Fruit fly (Drosophila melanogaster) whole organism, embryonic: Measurements from ENCODE around the gene CG1824.

Experiments
- CG10274 ChIP-seq: fragments of 200-800 bp; sonication (Bioruptor generic); optimal IDR thresholded peaks from 3 replicates; lab custom pipeline; 2017; ENCODE audit warnings: missing biosample characterization, mild to moderate bottlenecking, missing genetic modification characterization
- CG10321 ChIP-seq: fragments of 200-800 bp; sonication (Bioruptor generic); IDR thresholded peaks from 2 replicates; pipeline ENCODE4 v1.3.6; 2022; ENCODE audit warnings: missing biosample characterization, missing genetic modification characterization
- CG10565 ChIP-seq: fragments of 200-800 bp; sonication (Bioruptor generic); optimal IDR thresholded peaks from 3 replicates; lab custom pipeline; 2016; ENCODE audit warnings: missing biosample characterization, mild to moderate bottlenecking, missing genetic modification characterization
- CG10654 ChIP-seq: fragments of 200-800 bp; sonication (Bioruptor generic); optimal IDR thresholded peaks from 2 replicates; lab custom pipeline; 2016; ENCODE audit warnings: missing biosample characterization, missing genetic modification characterization
- CG11093 ChIP-seq: fragments of 200-800 bp; sonication (Bioruptor generic); IDR thresholded peaks from 3 replicates; pipeline ENCODE4 v1.3.6; 2022; ENCODE audit warnings: missing biosample characterization, missing genetic modification characterization
- CG11560 ChIP-seq: fragments of 200-800 bp; sonication (Bioruptor generic); IDR thresholded peaks from 3 replicates; pipeline ENCODE4 v1.3.6; 2022; ENCODE audit warnings: missing biosample characterization, missing genetic modification characterization
- CG12391 ChIP-seq: fragments of 200-800 bp; sonication (Bioruptor generic); optimal IDR thresholded peaks from 3 replicates; lab custom pipeline; 2018; ENCODE audit warnings: missing biosample characterization, mild to moderate bottlenecking, missing genetic modification characterization, moderate library complexity
- CG14860 ChIP-seq: fragments of 200-800 bp; sonication (Bioruptor generic); IDR thresholded peaks from 3 replicates; pipeline ENCODE4 v1.3.6; 2022; ENCODE audit warnings: missing biosample characterization, missing genetic modification characterization; ENCODE audit not compliant: partially characterized antibody
- CG16779 ChIP-seq: fragments of 200-800 bp; sonication (Bioruptor generic); IDR thresholded peaks from 2 replicates; pipeline ENCODE4 v1.3.6; 2022; ENCODE audit warnings: missing biosample characterization, missing genetic modification characterization
- CG17361 ChIP-seq: fragments of 200-800 bp; sonication (Bioruptor generic); IDR thresholded peaks from 3 replicates; pipeline ENCODE4 v1.3.6; 2022; ENCODE audit warnings: missing biosample characterization, missing genetic modification characterization
- CG17829 ChIP-seq: fragments of 200-800 bp; optimal IDR thresholded peaks from 2 replicates; lab custom pipeline; 2019; ENCODE audit warnings: missing biosample characterization, mild to moderate bottlenecking, missing genetic modification characterization, moderate library complexity
- CG2120 ChIP-seq: fragments of 200-800 bp; sonication (Bioruptor generic); optimal IDR thresholded peaks from 3 replicates; lab custom pipeline; 2016; ENCODE audit warnings: missing biosample characterization, missing genetic modification characterization
- CG2889 ChIP-seq: fragments of 200-800 bp; sonication (Bioruptor generic); IDR thresholded peaks from 3 replicates; pipeline ENCODE4 v1.3.6; 2022; ENCODE audit warnings: missing biosample characterization, missing genetic modification characterization
- CG31224 ChIP-seq: fragments of 200-800 bp; sonication (Bioruptor generic); IDR thresholded peaks from 2 replicates; pipeline ENCODE4 v1.3.6; 2022; ENCODE audit warnings: missing biosample characterization, missing genetic modification characterization
- CG32767 ChIP-seq: fragments of 200-800 bp; sonication (Bioruptor generic); IDR thresholded peaks from 2 replicates; pipeline ENCODE4 v1.3.6; 2022; ENCODE audit warnings: missing biosample characterization, missing genetic modification characterization
- CG5245 ChIP-seq: fragments of 200-800 bp; sonication (Bioruptor generic); optimal IDR thresholded peaks from 3 replicates; lab custom pipeline; 2016; ENCODE audit warnings: missing biosample characterization, missing genetic modification characterization
- CG6175 ChIP-seq: fragments of 200-800 bp; sonication (Bioruptor generic); IDR thresholded peaks from 3 replicates; pipeline ENCODE4 v1.3.6; 2022; ENCODE audit warnings: missing biosample characterization, missing genetic modification characterization
- CG6272 ChIP-seq: fragments of 200-800 bp; sonication (Bioruptor generic); IDR thresholded peaks from 2 replicates; pipeline ENCODE4 v1.3.6; 2022; ENCODE audit warnings: missing biosample characterization, missing genetic modification characterization
- CG7372 ChIP-seq: fragments of 200-800 bp; sonication (Bioruptor generic); IDR thresholded peaks from 2 replicates; pipeline ENCODE4 v1.3.6; 2022; ENCODE audit warnings: missing biosample characterization, missing genetic modification characterization
- CG7963 ChIP-seq: fragments of 200-800 bp; sonication (Bioruptor generic); IDR thresholded peaks from 3 replicates; pipeline ENCODE4 v1.3.6; 2022; ENCODE audit warnings: missing biosample characterization, missing genetic modification characterization; ENCODE audit not compliant: partially characterized antibody
- Elba2 ChIP-seq: fragments of 200-800 bp; sonication (Bioruptor generic); optimal IDR thresholded peaks from 3 replicates; lab custom pipeline; 2016; ENCODE audit warnings: missing biosample characterization, missing genetic modification characterization
- Gsc ChIP-seq: fragments of 200-800 bp; sonication (Bioruptor generic); IDR thresholded peaks from 2 replicates; pipeline ENCODE4 v1.3.6; 2022; ENCODE audit warnings: missing biosample characterization, missing genetic modification characterization
- Hsf ChIP-seq: fragments of 200-800 bp; sonication (Bioruptor generic); optimal IDR thresholded peaks from 3 replicates; lab custom pipeline; 2016; ENCODE audit warnings: missing biosample characterization, missing genetic modification characterization
- Kr ChIP-seq: fragments of 200-800 bp; sonication (Bioruptor generic); optimal IDR thresholded peaks from 2 replicates; lab custom pipeline; 2017; ENCODE audit warnings: missing biosample characterization, mild to moderate bottlenecking, missing genetic modification characterization
- Neu2 ChIP-seq: fragments of 200-800 bp; sonication (Bioruptor generic); optimal IDR thresholded peaks from 3 replicates; lab custom pipeline; 2016; ENCODE audit warnings: missing biosample characterization, missing genetic modification characterization, borderline replicate concordance
- Stat92E ChIP-seq, 3 experiments: fragments of >200 bp in 2 of 3; fragments of 200-800 bp in 1 of 3; sonication (Bioruptor generic) in 1 of 3; optimal IDR thresholded peaks; 2 replicates each; lab custom pipeline; 2017 to 2019; ENCODE audit warnings: missing biosample characterization in 3 of 3, missing genetic modification characterization in 3 of 3, mild to moderate bottlenecking in 1 of 3, moderate library complexity in 1 of 3
- Xbp1 ChIP-seq: fragments of 200-800 bp; sonication (Bioruptor generic); optimal IDR thresholded peaks from 3 replicates; lab custom pipeline; 2016; ENCODE audit warnings: missing biosample characterization, mild to moderate bottlenecking, missing genetic modification characterization
- ac ChIP-seq: fragments of 200-800 bp; sonication (Bioruptor generic); optimal IDR thresholded peaks from 3 replicates; lab custom pipeline; 2017; ENCODE audit warnings: missing biosample characterization, mild to moderate bottlenecking, missing genetic modification characterization
- bowl ChIP-seq: fragments of 200-800 bp; sonication (Bioruptor generic); IDR thresholded peaks from 2 replicates; pipeline ENCODE4 v1.3.6; 2022; ENCODE audit warnings: missing biosample characterization, missing genetic modification characterization
- cato ChIP-seq: fragments of 200-800 bp; sonication (Bioruptor generic); optimal IDR thresholded peaks from 2 replicates; lab custom pipeline; 2016; ENCODE audit warnings: missing biosample characterization, missing genetic modification characterization, borderline replicate concordance
- da ChIP-seq: fragments of 200-800 bp; sonication (Bioruptor generic); optimal IDR thresholded peaks from 2 replicates; lab custom pipeline; 2016; ENCODE audit warnings: missing biosample characterization, missing genetic modification characterization
- en ChIP-seq: fragments of 200-800 bp; sonication (Bioruptor generic); optimal IDR thresholded peaks from 2 replicates; lab custom pipeline; 2016; ENCODE audit warnings: missing biosample characterization, missing genetic modification characterization
- eve ChIP-seq, 2 experiments: fragments of >200 bp; optimal IDR thresholded peaks; 2 replicates each; lab custom pipeline; 2017; ENCODE audit warnings: missing biosample characterization in 2 of 2, missing genetic modification characterization in 2 of 2
- exex ChIP-seq: fragments of 200-800 bp; sonication (Bioruptor generic); optimal IDR thresholded peaks from 4 replicates; lab custom pipeline; 2018; ENCODE audit warnings: missing biosample characterization, mild to moderate bottlenecking, missing genetic modification characterization, moderate library complexity
- fru ChIP-seq: fragments of >200 bp; optimal IDR thresholded peaks from 2 replicates; lab custom pipeline; 2017
- hkb ChIP-seq, 2 experiments: fragments of 200-800 bp in 1 of 2; fragments of >200 bp in 1 of 2; sonication (Bioruptor generic) in 1 of 2; IDR thresholded peaks in 1 of 2; optimal IDR thresholded peaks in 1 of 2; 2 replicates each; pipeline versions ENCODE4 v1.3.6 to Lab custom; 2017 to 2022; ENCODE audit warnings: missing biosample characterization in 1 of 2, missing genetic modification characterization in 1 of 2
- mam ChIP-seq: fragments of 200-800 bp; sonication (Bioruptor generic); optimal IDR thresholded peaks from 3 replicates; lab custom pipeline; 2016; ENCODE audit warnings: missing biosample characterization, missing genetic modification characterization
- mld ChIP-seq: fragments of 200-800 bp; sonication (Bioruptor generic); IDR thresholded peaks from 3 replicates; pipeline ENCODE4 v1.3.6; 2022; ENCODE audit warnings: missing biosample characterization, missing genetic modification characterization; ENCODE audit not compliant: partially characterized antibody
- pan ChIP-seq, 4 experiments: fragments of >200 bp in 3 of 4; fragments of 200-800 bp in 1 of 4; sonication (Bioruptor generic) in 1 of 4; optimal IDR thresholded peaks in 3 of 4; IDR thresholded peaks in 1 of 4; 2 replicates each; pipeline versions ENCODE4 v1.3.6 to Lab custom; 2017 to 2022; ENCODE audit warnings: missing biosample characterization in 2 of 4, missing genetic modification characterization in 2 of 4, mixed read lengths in 1 of 4
- peb ChIP-seq: fragments of 200-800 bp; sonication (Bioruptor generic); IDR thresholded peaks from 2 replicates; pipeline ENCODE4 v1.3.6; 2022; ENCODE audit warnings: missing biosample characterization, missing genetic modification characterization
- psq ChIP-seq: fragments of 200-800 bp; sonication (Bioruptor generic); optimal IDR thresholded peaks from 2 replicates; lab custom pipeline; 2017; ENCODE audit warnings: missing biosample characterization, missing genetic modification characterization
- pum ChIP-seq: fragments of 200-800 bp; sonication (Bioruptor generic); optimal IDR thresholded peaks from 2 replicates; lab custom pipeline; 2016; ENCODE audit warnings: missing biosample characterization, missing genetic modification characterization
- pzg ChIP-seq: fragments of 200-800 bp; sonication (Bioruptor generic); optimal IDR thresholded peaks from 3 replicates; lab custom pipeline; 2018; ENCODE audit warnings: missing biosample characterization, mild to moderate bottlenecking, missing genetic modification characterization, moderate library complexity
- ssp ChIP-seq: fragments of 200-800 bp; sonication (Bioruptor generic); IDR thresholded peaks from 2 replicates; pipeline ENCODE4 v1.3.6; 2022; ENCODE audit warnings: missing biosample characterization, missing genetic modification characterization
- tap ChIP-seq: fragments of 200-800 bp; optimal IDR thresholded peaks from 3 replicates; lab custom pipeline; 2019; ENCODE audit warnings: missing biosample characterization, mild to moderate bottlenecking, missing genetic modification characterization, moderate library complexity
- tgo ChIP-seq: fragments of 200-800 bp; sonication (Bioruptor generic); IDR thresholded peaks from 3 replicates; pipeline ENCODE4 v1.3.6; 2022; ENCODE audit warnings: missing biosample characterization, missing genetic modification characterization
- tio ChIP-seq: fragments of 200-800 bp; sonication (Bioruptor generic); optimal IDR thresholded peaks from 2 replicates; lab custom pipeline; 2017; ENCODE audit warnings: missing biosample characterization, missing genetic modification characterization, inconsistent platforms
- trh ChIP-seq: fragments of 200-800 bp; sonication (Bioruptor generic); optimal IDR thresholded peaks from 2 replicates; lab custom pipeline; 2016; ENCODE audit warnings: missing biosample characterization, missing genetic modification characterization

CG1824 gene

dm6 chrX:12582984-12583869, 12.2 kb downstream of the CG1824 start, which contains the start of gene Pits (continued):
- TF ChIP-seq ac (GFP tag; lab: Kevin White, UChicago): no peak
- TF ChIP-seq pzg: peak; percentile 97
- TF ChIP-seq CG6175 (GFP tag; lab: Robert Waterston, UW): peak; percentile 71; the same call in 2 of the 3 replicates
- no peak for TF ChIP-seq pum
- peak; percentile 52; the same call in 1 of the 2 replicates for TF ChIP-seq CG10321 (GFP tag; lab: Robert Waterston, UW)
- TF ChIP-seq mld (GFP tag; lab: Robert Waterston, UW): 0 out of 3 replicates have a peak, but pooled peaks have one; percentile 43
- peak; percentile 4 for TF ChIP-seq CG10654 (GFP tag; lab: Kevin White, UChicago)
- no peak for TF ChIP-seq CG2889 (GFP tag; lab: Robert Waterston, UW)
- TF ChIP-seq en (GFP tag; lab: Kevin White, UChicago): no peak
- no peak; the same call in 1 of the 2 replicates for TF ChIP-seq CG7372 (GFP tag; lab: Robert Waterston, UW)
- no peak for TF ChIP-seq mam (GFP tag; lab: Kevin White, UChicago)
- no peak for TF ChIP-seq Gsc
- TF ChIP-seq CG7963 (GFP tag; lab: Robert Waterston, UW): no peak
- TF ChIP-seq Kr (GFP tag; lab: Kevin White, UChicago): no peak
- TF ChIP-seq CG2120: peak; percentile 45
- no peak for TF ChIP-seq trh (GFP tag; lab: Kevin White, UChicago)
- TF ChIP-seq eve (GFP tag; optimal IDR thresholded peaks at IDR 0.05; lab: Kevin White, UChicago): no peak
- TF ChIP-seq peb: 0 out of 2 replicates have a peak, but pooled peaks have one; percentile 16
- TF ChIP-seq tio: peak; percentile 24
- TF ChIP-seq Stat92E (GFP tag; optimal IDR thresholded peaks at IDR 0.05; lab: Kevin White, UChicago): peak in 1 of 3 experiments; percentile 87
- no peak; the same call in 2 of the 3 replicates for TF ChIP-seq CG14860 (GFP tag; lab: Robert Waterston, UW)
- peak; percentile 37 for TF ChIP-seq psq (GFP tag; lab: Kevin White, UChicago)
- TF ChIP-seq fru (lab: Kevin White, UChicago): no peak
- TF ChIP-seq CG12391: peak; percentile 55
- no peak for TF ChIP-seq hkb (optimal IDR thresholded peaks at IDR 0.05; lab: Kevin White, UChicago)
- peak; percentile 46 for TF ChIP-seq hkb (GFP tag; IDR thresholded peaks at IDR 0.05; lab: Robert Waterston, UW)
- TF ChIP-seq exex: peak; percentile 31
- TF ChIP-seq CG10565 (GFP tag; lab: Kevin White, UChicago): peak; percentile 18
- TF ChIP-seq CG17361 (GFP tag; lab: Robert Waterston, UW): peak; percentile 50; the same call in 1 of the 3 replicates
- TF ChIP-seq Neu2 (GFP tag; lab: Kevin White, UChicago): no peak
- TF ChIP-seq Hsf (GFP tag; lab: Kevin White, UChicago): no peak
- no peak for TF ChIP-seq da (GFP tag; lab: Kevin White, UChicago)
- TF ChIP-seq CG11093 (GFP tag; lab: Robert Waterston, UW): no peak
- peak; percentile 73 for TF ChIP-seq CG16779
- TF ChIP-seq CG31224 (GFP tag; lab: Robert Waterston, UW): no peak
- TF ChIP-seq bowl: no peak
- TF ChIP-seq CG10274 (GFP tag; lab: Kevin White, UChicago): no peak
- TF ChIP-seq Xbp1: peak; percentile 47
- TF ChIP-seq pan (optimal IDR thresholded peaks at IDR 0.05; lab: Kevin White, UChicago): no peak
- TF ChIP-seq pan (GFP tag; optimal IDR thresholded peaks at IDR 0.05 in 1 of 2, IDR thresholded peaks at IDR 0.05 in 1 of 2): peak in 1 of 2 experiments; percentile 8
- TF ChIP-seq CG17829: peak; percentile 29
- no peak for TF ChIP-seq ssp (GFP tag; lab: Robert Waterston, UW)
- no peak for TF ChIP-seq Elba2 (GFP tag; lab: Kevin White, UChicago)
- no peak for TF ChIP-seq cato
- TF ChIP-seq tap: no peak
- TF ChIP-seq CG6272: no peak
- TF ChIP-seq tgo (GFP tag; lab: Robert Waterston, UW): peak; percentile 41; the same call in 2 of the 3 replicates
- TF ChIP-seq CG11560 (tag; lab: Robert Waterston, UW): peak; percentile 47; the same call in 1 of the 3 replicates
- no peak for TF ChIP-seq CG5245 (GFP tag; lab: Kevin White, UChicago)
- TF ChIP-seq CG32767 (GFP tag; lab: Robert Waterston, UW): peak; percentile 72; the same call in 1 of the 2 replicates
